Worm (Caenorhabditis elegans): Measurements from ENCODE around the gene pqn-8.

- TF ChIP-seq unc-62 (GFP tag; optimal IDR thresholded peaks at IDR 0.05) = no peak
- no peak for TF ChIP-seq madf-6 (GFP tag; IDR thresholded peaks at IDR 0.05)
- TF ChIP-seq sptf-2 (GFP tag; optimal IDR thresholded peaks at IDR 0.05) = no peak
- TF ChIP-seq F57A8.1 (GFP tag; optimal IDR thresholded peaks at IDR 0.05) = no peak
- TF ChIP-seq K11D2.4 (GFP tag; IDR thresholded peaks at IDR 0.05) = no peak
- TF ChIP-seq mcd-1 (GFP tag; IDR thresholded peaks at IDR 0.05) = no peak
- no peak for TF ChIP-seq atf-7 (tag; optimal IDR thresholded peaks at IDR 0.05)
- no peak for TF ChIP-seq pha-4 (tag; optimal IDR thresholded peaks at IDR 0.05)
- no peak for TF ChIP-seq hrde-1 (tag; optimal IDR thresholded peaks at IDR 0.05; ENCODE audit: borderline replicate concordance)
- no peak for TF ChIP-seq chd-7 (tag; optimal IDR thresholded peaks at IDR 0.05)
- no peak for TF ChIP-seq die-1 (tag; optimal IDR thresholded peaks at IDR 0.05)
- no peak for TF ChIP-seq cebp-1 (GFP tag; IDR thresholded peaks at IDR 0.05)
- no peak for TF ChIP-seq cebp-1 (tag; optimal IDR thresholded peaks at IDR 0.05)
These were observed 6.5 kb downstream of the pqn-8 start for ce11 chrIII:9991324-9991723.

All from whole organism, young adult.